Fruit fly (Drosophila melanogaster): Measurements from ENCODE around the gene p38a.

Gene p38a

DNA sequence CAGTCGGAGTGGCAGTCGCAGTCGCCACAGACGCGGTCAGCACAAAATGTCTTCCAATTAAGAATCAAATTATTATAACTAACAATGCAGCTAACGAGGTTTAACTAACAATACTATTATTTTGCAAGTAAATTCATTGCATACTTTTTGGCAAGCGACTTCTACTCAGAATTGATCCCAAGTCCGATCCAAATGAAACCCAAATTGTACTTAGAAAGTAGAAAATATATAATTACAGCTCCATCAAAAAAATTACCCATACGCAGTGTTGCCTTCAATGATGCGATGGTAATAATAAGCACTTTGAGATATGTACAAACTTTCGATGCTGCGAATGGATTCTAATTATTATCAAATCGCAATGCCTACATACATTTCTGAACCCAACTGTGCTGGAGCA, 8.3 kb downstream of the p38a start:
- TF ChIP-seq sv (GFP tag; optimal IDR thresholded peaks at IDR 0.05) (no peak), pan (optimal IDR thresholded peaks at IDR 0.05) (no peak), h (GFP tag; optimal IDR thresholded peaks at IDR 0.05) (peak; percentile 33), usp (GFP tag; optimal IDR thresholded peaks at IDR 0.05) (no peak), sage (GFP tag; optimal IDR thresholded peaks at IDR 0.05) (no peak), CrebA (GFP tag; optimal IDR thresholded peaks at IDR 0.05; ENCODE audit: borderline replicate concordance) (no peak), rgr (GFP tag; optimal IDR thresholded peaks at IDR 0.05) (peak; percentile 16), Hr83 (GFP tag; optimal IDR thresholded peaks at IDR 0.05; ENCODE audit: poor library complexity, severe bottlenecking) (no peak), lola (GFP tag; optimal IDR thresholded peaks at IDR 0.05) (no peak), Hnf4 (GFP tag; optimal IDR thresholded peaks at IDR 0.05) (peak; percentile 4), ey (GFP tag; optimal IDR thresholded peaks at IDR 0.05) (peak; percentile 31), jim (GFP tag; optimal IDR thresholded peaks at IDR 0.05) (no peak), OdsH (GFP tag; optimal IDR thresholded peaks at IDR 0.05) (peak; percentile 27), CG32264 (GFP tag; optimal IDR thresholded peaks at IDR 0.05) (no peak), Myc (optimal IDR thresholded peaks at IDR 0.05) (no peak), woc (GFP tag; optimal IDR thresholded peaks at IDR 0.05) (peak; percentile 38), br (GFP tag; optimal IDR thresholded peaks at IDR 0.05) (peak; percentile 27), HLH106 (tag; optimal IDR thresholded peaks at IDR 0.05) (peak; percentile 15), Sp1 (GFP tag; optimal IDR thresholded peaks at IDR 0.05) (peak; percentile 57), foxo (GFP tag; optimal IDR thresholded peaks at IDR 0.05) (peak in 1 of 2 experiments; percentile 55), Rel (GFP tag; optimal IDR thresholded peaks at IDR 0.05) (no peak), Rel (tag; optimal IDR thresholded peaks at IDR 0.05) (no peak)

DNA sequence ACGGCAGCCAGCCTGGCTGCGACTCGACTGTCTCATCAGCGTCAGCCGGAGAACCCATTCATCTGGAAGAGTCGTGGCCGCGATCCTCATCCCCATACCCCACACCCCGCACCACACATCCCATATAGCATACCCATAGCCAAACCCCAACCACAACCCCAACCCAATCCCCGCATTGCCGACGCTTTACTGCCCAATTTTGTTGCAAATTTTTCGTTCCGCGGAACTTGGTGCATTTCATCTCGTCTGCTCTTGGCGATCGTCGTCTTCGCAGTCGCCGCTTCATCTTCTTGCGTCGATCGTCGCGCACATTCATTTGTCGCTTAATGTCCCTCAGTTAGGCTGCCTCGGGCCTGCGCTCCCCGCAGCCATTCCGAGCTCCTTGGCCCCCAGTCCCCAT, 8.7 kb downstream of the p38a start:
- TF ChIP-seq CG32264 (GFP tag; optimal IDR thresholded peaks at IDR 0.05) (no peak), OdsH (GFP tag; optimal IDR thresholded peaks at IDR 0.05) (no peak), h (GFP tag; optimal IDR thresholded peaks at IDR 0.05) (no peak), pan (optimal IDR thresholded peaks at IDR 0.05) (no peak), Jra (GFP tag; optimal IDR thresholded peaks at IDR 0.05) (no peak)

DNA sequence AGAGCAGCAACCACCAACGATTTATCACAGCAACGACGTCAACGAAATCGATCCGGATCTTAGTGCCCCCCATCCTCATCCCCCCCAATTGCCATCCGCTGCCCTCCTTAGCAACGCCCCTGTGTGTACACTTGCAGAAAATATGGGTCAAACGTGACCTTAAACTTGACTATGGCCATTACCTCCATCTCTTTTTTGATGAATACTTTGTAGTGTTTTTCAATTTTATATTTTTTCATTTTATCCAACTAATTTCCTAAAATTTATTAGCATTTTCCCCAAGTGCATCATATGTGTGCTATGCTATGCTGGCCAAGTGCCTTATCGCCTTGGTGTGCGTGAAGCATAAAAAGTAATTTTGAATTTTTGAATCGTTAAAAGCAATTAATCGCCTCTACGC, 9.2 kb downstream of the p38a start:
- TF ChIP-seq rgr (GFP tag; optimal IDR thresholded peaks at IDR 0.05), result peak; percentile 89
- no peak for TF ChIP-seq Vsx2 (GFP tag; optimal IDR thresholded peaks at IDR 0.05; ENCODE audit: partially characterized antibody)
- no peak for TF ChIP-seq dl (GFP tag; optimal IDR thresholded peaks at IDR 0.05; ENCODE audit: insufficient read depth in 1 of 2, partially characterized antibody in 2 of 2)
- peak; percentile 25 for TF ChIP-seq dsf (GFP tag; optimal IDR thresholded peaks at IDR 0.05; ENCODE audit: borderline replicate concordance)
- no peak for TF ChIP-seq lola (GFP tag; optimal IDR thresholded peaks at IDR 0.05)
- peak; percentile 5 for TF ChIP-seq Hr83 (GFP tag; optimal IDR thresholded peaks at IDR 0.05; ENCODE audit: poor library complexity, severe bottlenecking)
- TF ChIP-seq psq (GFP tag; optimal IDR thresholded peaks at IDR 0.05), result peak; percentile 77
- peak; percentile 87 for TF ChIP-seq br (GFP tag; optimal IDR thresholded peaks at IDR 0.05)
- no peak for TF ChIP-seq N (GFP tag; optimal IDR thresholded peaks at IDR 0.05)
- peak; percentile 86 for TF ChIP-seq Hnf4 (GFP tag; optimal IDR thresholded peaks at IDR 0.05)
- TF ChIP-seq usp (GFP tag; optimal IDR thresholded peaks at IDR 0.05), result no peak
- no peak for TF ChIP-seq Hr78 (GFP tag; optimal IDR thresholded peaks at IDR 0.05)
- TF ChIP-seq brk (GFP tag; optimal IDR thresholded peaks at IDR 0.05), result peak; percentile 83
- peak; percentile 68 for TF ChIP-seq CG9705 (GFP tag; optimal IDR thresholded peaks at IDR 0.05)
- TF ChIP-seq OdsH (GFP tag; optimal IDR thresholded peaks at IDR 0.05), result peak; percentile 87
- peak; percentile 80 for TF ChIP-seq Jra (GFP tag; optimal IDR thresholded peaks at IDR 0.05)
- no peak for TF ChIP-seq tai (GFP tag; optimal IDR thresholded peaks at IDR 0.05)
- TF ChIP-seq HLH106 (tag; optimal IDR thresholded peaks at IDR 0.05), result peak; percentile 87
- no peak for TF ChIP-seq Dfd (GFP tag; optimal IDR thresholded peaks at IDR 0.05)
- peak; percentile 76 for TF ChIP-seq sage (GFP tag; optimal IDR thresholded peaks at IDR 0.05)
- no peak for TF ChIP-seq Dif (GFP tag; optimal IDR thresholded peaks at IDR 0.05; ENCODE audit: partially characterized antibody)
- TF ChIP-seq fru (GFP tag; optimal IDR thresholded peaks at IDR 0.05), result peak; percentile 91
- no peak for TF ChIP-seq jim (GFP tag; optimal IDR thresholded peaks at IDR 0.05)
- peak; percentile 86 for TF ChIP-seq ey (GFP tag; optimal IDR thresholded peaks at IDR 0.05)
- TF ChIP-seq Rel (GFP tag; optimal IDR thresholded peaks at IDR 0.05), result no peak
- peak; percentile 47 for TF ChIP-seq Rel (tag; optimal IDR thresholded peaks at IDR 0.05)
- no peak for TF ChIP-seq CrebA (GFP tag; optimal IDR thresholded peaks at IDR 0.05; ENCODE audit: borderline replicate concordance)
- TF ChIP-seq Myc (optimal IDR thresholded peaks at IDR 0.05), result no peak
- TF ChIP-seq sv (GFP tag; optimal IDR thresholded peaks at IDR 0.05), result no peak
- TF ChIP-seq Sp1 (GFP tag; optimal IDR thresholded peaks at IDR 0.05), result peak; percentile 88
- TF ChIP-seq h (GFP tag; optimal IDR thresholded peaks at IDR 0.05), result peak; percentile 93
- peak; percentile 71 for TF ChIP-seq woc (GFP tag; optimal IDR thresholded peaks at IDR 0.05)
- TF ChIP-seq pan (optimal IDR thresholded peaks at IDR 0.05), result no peak
- TF ChIP-seq Mio (GFP tag; optimal IDR thresholded peaks at IDR 0.05), result no peak
- peak; percentile 13 to 90 for TF ChIP-seq foxo (GFP tag; optimal IDR thresholded peaks at IDR 0.05)
- peak; percentile 64 for TF ChIP-seq dmrt93B (GFP tag; optimal IDR thresholded peaks at IDR 0.05)
- no peak for TF ChIP-seq Abd-B (GFP tag; optimal IDR thresholded peaks at IDR 0.05)
- TF ChIP-seq GATAd (GFP tag; optimal IDR thresholded peaks at IDR 0.05), result no peak
- TF ChIP-seq CG32264 (GFP tag; optimal IDR thresholded peaks at IDR 0.05), result peak; percentile 82

Measured in whole organism, wandering third instar larva.